Worm (Caenorhabditis elegans): ENCODE results near the gene cyp-13A5.
A peak's percentile ranks its signal among the peaks of the same experiment; 100 is the strongest.

cyp-13A5 gene

DNA sequence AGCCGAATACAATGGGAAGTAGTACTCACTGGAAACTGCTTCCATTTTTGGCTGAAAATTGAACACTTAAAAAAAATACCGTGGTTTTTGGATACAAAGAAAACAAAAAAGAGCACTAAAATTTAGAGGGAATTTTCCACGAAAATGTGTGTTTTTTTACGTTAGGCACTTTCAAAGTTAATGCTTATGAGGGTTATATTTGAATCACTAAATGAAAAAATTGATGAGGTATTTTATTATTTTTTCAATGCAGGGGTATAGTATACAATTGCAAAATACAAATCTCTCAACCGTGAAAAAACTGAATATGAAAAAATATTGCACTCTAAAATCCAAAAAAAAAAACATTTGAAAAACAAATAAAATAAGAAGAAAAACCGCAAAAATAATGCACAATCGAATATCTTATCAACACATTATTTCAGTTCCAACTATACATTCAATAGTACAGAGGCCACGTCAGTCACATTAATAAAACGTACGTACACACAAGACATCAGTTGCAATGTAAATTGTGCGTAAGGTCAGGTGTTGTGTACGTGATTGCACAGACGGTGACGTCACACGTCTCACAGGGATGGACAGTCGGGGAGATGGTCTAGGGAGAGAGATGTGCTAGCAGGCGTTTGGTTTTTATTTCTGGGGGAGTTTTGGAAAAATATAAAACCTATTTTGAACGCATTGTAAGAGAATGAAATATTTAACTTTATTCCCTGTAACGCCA is 30.2 kb downstream of the cyp-13A5 start, which contains the start of gene aqp-10 (continued):
- TF ChIP-seq fkh-3 (tag; optimal IDR thresholded peaks at IDR 0.05) (no peak), sea-2 (GFP tag; IDR thresholded peaks at IDR 0.05) (no peak), ceh-27 (GFP tag; optimal IDR thresholded peaks at IDR 0.05) (peak; percentile 1), bed-2 (GFP tag; IDR thresholded peaks at IDR 0.05) (no peak), dpl-1 (GFP tag; optimal IDR thresholded peaks at IDR 0.05) (no peak), ccch-3 (GFP tag; optimal IDR thresholded peaks at IDR 0.05) (no peak), nfya-2 (GFP tag; IDR thresholded peaks at IDR 0.05) (no peak), B0336.3 (GFP tag; IDR thresholded peaks at IDR 0.05) (0 out of 2 replicates have a peak, but pooled peaks have one; percentile 30), attf-6 (GFP tag; IDR thresholded peaks at IDR 0.05) (no peak), dox-1 (GFP tag; IDR thresholded peaks at IDR 0.05) (no peak; the same call in 1 of the 2 replicates), unc-130 (GFP tag; optimal IDR thresholded peaks at IDR 0.05) (no peak), B0035.1 (tag; optimal IDR thresholded peaks at IDR 0.05) (no peak), K12H6.12 (tag; optimal IDR thresholded peaks at IDR 0.05) (peak; percentile 3), madf-6 (GFP tag; IDR thresholded peaks at IDR 0.05) (no peak), chd-7 (tag; optimal IDR thresholded peaks at IDR 0.05) (no peak), ztf-22 (GFP tag; optimal IDR thresholded peaks at IDR 0.05) (no peak), efl-1 (GFP tag; optimal IDR thresholded peaks at IDR 0.05) (no peak), nfyb-1 (GFP tag; IDR thresholded peaks at IDR 0.05) (0 out of 2 replicates have a peak, but pooled peaks have one; percentile 41), rec-8 (tag; optimal IDR thresholded peaks at IDR 0.05) (no peak), snpc-3.4 (tag; optimal IDR thresholded peaks at IDR 0.05) (no peak), Y67H2A.10 (GFP tag; conservative IDR thresholded peaks at IDR 0.05) (no peak), ets-4 (GFP tag; optimal IDR thresholded peaks at IDR 0.05) (no peak), hlh-12 (tag; optimal IDR thresholded peaks at IDR 0.05) (no peak), hrde-1 (tag; optimal IDR thresholded peaks at IDR 0.05; ENCODE audit: borderline replicate concordance) (no peak), nhr-80 (tag; optimal IDR thresholded peaks at IDR 0.05) (peak; percentile 82), atf-7 (tag; optimal IDR thresholded peaks at IDR 0.05) (peak; percentile 54), cebp-1 (GFP tag; IDR thresholded peaks at IDR 0.05) (no peak), cebp-1 (tag; optimal IDR thresholded peaks at IDR 0.05) (peak; percentile 60), B0261.1 (tag; optimal IDR thresholded peaks at IDR 0.05) (no peak), D2030.7 (GFP tag; IDR thresholded peaks at IDR 0.05) (no peak), die-1 (tag; optimal IDR thresholded peaks at IDR 0.05) (no peak), lin-40 (tag; optimal IDR thresholded peaks at IDR 0.05) (peak; percentile 11), athp-1 (tag; optimal IDR thresholded peaks at IDR 0.05) (no peak), F57A8.1 (GFP tag; optimal IDR thresholded peaks at IDR 0.05) (no peak), hmg-1.2 (GFP tag; IDR thresholded peaks at IDR 0.05) (0 out of 2 replicates have a peak, but pooled peaks have one; percentile 14), ztf-28 (GFP tag; IDR thresholded peaks at IDR 0.05) (no peak), ztf-6 (GFP tag; IDR thresholded peaks at IDR 0.05) (no peak), mcd-1 (GFP tag; IDR thresholded peaks at IDR 0.05) (0 out of 2 replicates have a peak, but pooled peaks have one; percentile 26), madf-10 (tag; optimal IDR thresholded peaks at IDR 0.05) (peak; percentile 6), let-607 (tag; optimal IDR thresholded peaks at IDR 0.05) (peak; percentile 95), Y95B8A.8 (GFP tag; IDR thresholded peaks at IDR 0.05) (no peak), ceh-79 (tag; optimal IDR thresholded peaks at IDR 0.05) (no peak), lin-35 (GFP tag; optimal IDR thresholded peaks at IDR 0.05) (no peak), ceh-91 (GFP tag; IDR thresholded peaks at IDR 0.05) (no peak), F52B5.7 (tag; optimal IDR thresholded peaks at IDR 0.05) (no peak), somi-1 (GFP tag; optimal IDR thresholded peaks at IDR 0.05) (peak; percentile 19), mes-4 (tag; optimal IDR thresholded peaks at IDR 0.05) (no peak), C06A6.2 (GFP tag; conservative IDR thresholded peaks at IDR 0.05) (no peak)
